Fruit fly (Drosophila melanogaster): ENCODE measurements around the gene CycC.

CycC gene

DNA sequence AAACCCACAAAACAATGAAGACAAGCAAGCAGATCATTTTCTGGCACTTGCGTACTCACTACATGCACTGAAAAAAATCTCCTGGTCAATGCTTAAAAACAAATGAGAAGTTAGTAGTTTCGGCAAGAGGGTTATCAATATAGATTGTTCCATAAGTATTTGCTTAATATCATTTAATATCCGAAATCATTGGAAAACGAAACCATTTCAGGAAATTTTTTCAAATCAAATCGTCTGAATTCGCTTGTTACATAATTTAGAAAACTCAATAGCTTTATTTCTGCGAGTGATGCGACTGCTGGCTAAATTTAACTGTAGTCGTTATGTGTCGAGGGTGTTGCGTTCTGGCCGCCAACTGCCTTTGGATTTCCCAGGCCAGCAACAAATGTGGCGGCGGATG is 11.9 kb downstream of the CycC start:
- no peak for TF ChIP-seq CG17801 (GFP tag; optimal IDR thresholded peaks at IDR 0.05; ENCODE audit: partially characterized antibody)

DNA sequence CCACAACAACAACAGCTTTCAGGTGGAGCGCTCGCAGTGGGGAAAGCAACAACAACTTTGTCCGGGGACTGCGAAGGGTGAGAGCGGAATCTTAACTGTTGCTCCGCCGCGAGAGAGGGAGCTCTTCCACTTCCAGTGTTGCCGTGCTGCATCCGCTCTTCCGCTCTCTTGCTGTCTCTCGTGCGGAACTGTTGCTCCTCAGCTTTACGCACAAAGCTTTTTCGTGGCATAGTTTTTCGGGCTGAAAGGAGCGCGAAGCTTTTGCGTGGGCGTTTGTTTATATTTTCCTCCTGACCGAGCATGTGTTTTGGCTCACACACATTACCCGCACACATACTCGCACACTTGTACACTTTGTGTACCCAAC is 14.1 kb downstream of the CycC start:
- no peak for TF ChIP-seq CG17801 (GFP tag; optimal IDR thresholded peaks at IDR 0.05; ENCODE audit: partially characterized antibody)

DNA sequence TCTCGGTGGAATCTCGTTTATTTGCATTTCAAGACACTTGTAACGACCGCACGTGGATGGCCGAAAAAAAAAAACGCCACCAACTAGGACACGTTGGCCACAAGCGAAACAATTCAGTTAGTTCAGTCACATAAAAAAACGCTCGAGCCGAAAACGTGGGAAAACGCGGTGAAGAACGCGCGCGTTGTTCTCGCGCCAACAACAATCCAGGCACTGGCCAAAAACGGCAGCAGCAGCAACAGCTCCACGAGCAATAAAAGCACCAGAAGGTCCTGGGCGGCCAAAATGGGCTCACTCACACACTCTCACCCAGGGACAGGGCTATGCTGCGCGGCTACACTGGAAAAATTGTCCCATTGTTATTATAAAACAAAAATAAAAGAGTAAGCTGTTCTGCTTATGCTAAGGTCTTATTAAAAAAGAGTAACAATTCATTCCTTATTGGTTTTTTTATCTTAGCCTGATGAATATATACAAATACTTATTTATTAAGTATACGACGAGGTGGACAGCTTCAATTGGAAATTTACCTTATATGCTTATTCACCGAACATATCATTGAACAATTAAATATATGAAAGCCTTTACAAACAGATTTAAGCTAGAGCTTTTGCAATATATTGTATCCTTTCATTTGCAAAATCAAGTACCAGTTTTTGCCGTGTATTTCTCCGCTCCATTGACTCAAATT is 14.6 kb downstream of the CycC start, which contains the start of gene btsz:
Gene btsz (minus strand): TSS at position 215 of the 691 bp plus-strand sequence.
- no peak for TF ChIP-seq CG17801 (GFP tag; optimal IDR thresholded peaks at IDR 0.05; ENCODE audit: partially characterized antibody)

DNA sequence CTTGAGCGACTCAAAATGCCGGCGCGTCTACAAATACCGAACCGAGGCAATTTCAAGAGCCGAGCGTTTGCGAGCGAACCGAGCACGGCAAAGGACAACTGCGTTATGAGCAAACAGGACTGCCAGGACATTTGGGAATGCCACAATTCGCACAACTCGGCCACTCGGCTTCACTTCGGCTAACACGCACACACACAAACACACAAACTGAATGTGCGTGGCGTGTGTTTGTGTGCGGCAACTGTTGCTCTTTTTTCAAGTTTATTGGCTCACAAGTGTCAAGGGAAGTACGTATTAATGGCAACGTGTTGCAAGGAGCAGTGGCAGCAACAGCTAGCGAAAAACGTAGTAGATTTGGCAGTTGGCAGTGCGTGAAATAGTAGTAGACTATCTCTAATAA is 16.7 kb downstream of the CycC start:
- no peak for TF ChIP-seq CG17801 (GFP tag; optimal IDR thresholded peaks at IDR 0.05; ENCODE audit: partially characterized antibody)

DNA sequence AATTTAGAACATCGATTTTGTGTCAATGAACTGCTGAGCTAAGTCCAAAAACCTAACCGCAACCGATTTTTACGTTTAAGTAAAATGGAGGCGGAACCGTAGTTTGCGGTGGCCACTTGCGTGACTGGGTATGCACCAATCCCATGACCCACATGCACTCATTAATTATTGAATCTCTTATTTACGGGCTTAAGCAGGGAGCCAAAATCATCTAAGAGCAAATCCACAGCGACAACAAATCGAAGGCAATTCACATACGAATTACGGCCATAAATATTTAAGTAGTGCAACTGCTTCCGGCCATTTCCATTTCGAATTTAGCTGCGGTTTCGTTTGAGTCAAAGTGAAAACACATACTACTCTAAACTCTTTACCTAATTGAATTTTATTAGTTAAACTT is 25.2 kb downstream of the CycC start:
- TF ChIP-seq CG17801 (GFP tag; optimal IDR thresholded peaks at IDR 0.05; ENCODE audit: partially characterized antibody), result no peak

DNA sequence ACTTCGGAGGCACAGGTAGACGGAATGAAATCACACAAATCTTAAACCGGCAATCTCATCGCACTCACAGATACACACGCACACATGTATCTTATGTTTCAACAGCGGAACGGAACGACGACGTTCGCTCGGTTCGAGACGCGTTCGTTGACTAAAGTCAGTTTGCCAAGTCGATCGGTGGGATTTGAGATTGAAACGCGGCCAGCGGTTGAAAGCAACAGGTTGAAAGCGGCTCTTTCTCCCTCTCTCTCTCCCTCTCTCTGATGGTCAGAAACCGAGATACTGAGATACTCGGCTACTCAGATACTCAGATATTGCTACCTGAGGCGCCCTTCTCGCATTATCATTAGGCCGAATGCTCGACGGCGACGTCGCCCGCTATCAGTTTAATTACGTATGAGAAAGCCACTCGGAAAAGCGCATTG is 36.2 kb downstream of the CycC start:
- peak; percentile 53 for TF ChIP-seq CG17801 (GFP tag; optimal IDR thresholded peaks at IDR 0.05; ENCODE audit: partially characterized antibody)

DNA sequence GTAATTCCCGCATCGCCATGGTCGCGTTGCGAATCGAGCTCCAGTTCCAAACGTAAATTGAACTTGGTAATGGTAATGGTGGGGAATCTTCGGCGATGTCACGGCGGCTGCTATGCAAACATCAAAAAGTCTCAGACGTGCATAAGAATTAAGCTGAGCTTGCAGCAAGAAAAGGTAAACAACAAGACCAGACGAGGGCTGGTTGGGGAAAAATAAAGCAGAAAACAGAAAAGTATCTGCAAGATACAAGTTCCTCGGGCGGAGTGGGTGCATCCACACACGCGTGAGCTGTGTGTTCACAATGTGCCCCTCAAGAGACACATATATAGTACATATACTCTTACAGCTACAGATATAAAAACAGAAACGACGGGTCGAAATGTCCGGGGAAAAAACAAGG is 37.4 kb downstream of the CycC start:
- no peak for TF ChIP-seq CG17801 (GFP tag; optimal IDR thresholded peaks at IDR 0.05; ENCODE audit: partially characterized antibody)

DNA sequence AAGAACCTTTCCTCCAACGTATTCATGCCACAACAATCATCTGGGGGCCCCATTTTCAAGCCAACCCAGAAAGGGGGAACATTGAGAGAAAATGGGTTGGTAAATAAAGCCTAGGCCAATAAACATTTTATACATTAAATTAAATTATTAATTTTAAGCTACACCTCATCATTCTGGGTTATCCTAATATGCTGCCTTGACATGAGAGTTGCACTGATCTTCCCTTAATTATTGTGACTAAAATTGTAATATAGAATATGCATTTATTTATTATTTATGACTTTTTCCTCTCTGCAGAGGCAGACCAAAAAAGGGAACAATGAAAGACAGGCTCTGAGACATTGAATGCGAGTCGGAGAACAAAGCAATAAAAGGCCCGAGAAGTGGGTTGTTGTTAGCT is 42.2 kb downstream of the CycC start:
- TF ChIP-seq CG17801 (GFP tag; optimal IDR thresholded peaks at IDR 0.05; ENCODE audit: partially characterized antibody), result no peak

DNA sequence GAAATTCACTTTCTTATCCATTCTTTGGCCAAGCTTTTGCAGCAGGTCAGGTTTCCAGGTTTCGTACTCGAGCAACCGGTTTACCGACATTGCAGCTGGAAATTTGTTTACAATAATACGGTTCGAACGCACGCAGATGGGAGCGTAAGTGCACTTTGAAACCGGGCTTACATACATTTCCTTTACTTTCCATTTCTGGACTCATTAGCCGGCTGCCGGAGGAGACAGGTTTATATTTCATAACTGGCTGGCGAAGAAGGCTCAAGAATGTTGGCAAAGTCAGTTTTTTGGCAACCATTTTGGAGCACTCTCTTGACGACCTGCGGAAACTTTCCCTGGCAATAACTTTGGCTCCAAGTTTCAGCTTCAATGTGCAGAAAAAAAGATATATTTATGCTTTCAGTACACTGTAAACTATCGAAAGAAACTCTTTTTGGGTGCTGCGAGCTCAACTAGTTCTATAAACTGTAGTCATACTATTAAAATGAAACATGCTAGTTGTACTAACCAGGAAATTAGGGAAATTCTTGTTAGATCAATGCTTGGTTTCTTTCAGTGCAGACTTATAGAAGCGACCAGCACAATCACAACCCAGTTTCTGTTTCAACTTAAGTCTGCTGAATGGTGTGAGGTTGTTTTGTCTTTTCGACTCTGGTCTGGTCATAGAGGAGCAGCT is 42.9 kb downstream of the CycC start:
- no peak for TF ChIP-seq CG17801 (GFP tag; optimal IDR thresholded peaks at IDR 0.05; ENCODE audit: partially characterized antibody)

DNA sequence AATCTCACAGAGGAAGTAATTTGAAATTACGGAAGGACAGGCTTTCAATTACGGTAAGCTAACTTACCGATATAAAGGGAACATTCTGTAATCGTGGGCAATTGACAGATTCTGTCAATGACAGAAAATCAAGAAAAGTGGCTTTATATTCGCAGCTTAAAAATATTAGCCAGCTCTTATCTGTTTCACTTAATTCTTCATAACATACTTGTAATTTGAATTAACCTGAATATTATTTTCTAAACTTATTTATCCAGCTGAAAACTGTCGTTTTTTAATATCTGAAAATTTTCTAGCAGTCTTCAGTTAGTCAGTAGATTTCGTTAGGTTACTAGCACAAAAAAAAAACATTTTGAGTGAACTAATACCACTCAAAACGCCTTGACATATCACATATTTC is 45.3 kb downstream of the CycC start, which contains the start of gene CG3610:
Gene CG3610 (plus strand): TSS at position 301 of the 400 bp plus-strand sequence.
- no peak for TF ChIP-seq CG17801 (GFP tag; optimal IDR thresholded peaks at IDR 0.05; ENCODE audit: partially characterized antibody)

All from ovary, adult (tissue).